Worm (Caenorhabditis elegans) whole organism, L1 larva: ENCODE measurements around the gene R02D5.10.
A peak's percentile ranks its signal among the peaks of the same experiment; 100 is the strongest.
"Not testable (repeated sequence)": the region's sequence is repeated elsewhere in the genome, so short reads cannot be mapped to it uniquely, and the experiment has no call there.

Experiments used
- F16B12.6 ChIP-seq: fragments of 150-350 bp; optimal IDR thresholded peaks from 2 replicates; lab custom pipeline; 2014; ENCODE audit warnings: missing biosample characterization, missing genetic modification characterization
- Y116A8C.19 ChIP-seq: sonication (generic microtip); optimal IDR thresholded peaks from 2 replicates; lab custom pipeline; 2016; ENCODE audit warnings: missing compliant biosample characterization, missing genetic modification characterization, borderline replicate concordance
- aly-2 ChIP-seq: fragments of 150-350 bp; optimal IDR thresholded peaks from 2 replicates; lab custom pipeline; 2014; ENCODE audit warnings: missing biosample characterization, missing genetic modification characterization
- ama-1 ChIP-seq: fragments of 150-350 bp; optimal IDR thresholded peaks from 2 replicates; lab custom pipeline; 2014
- blmp-1 ChIP-seq: fragments of 150-350 bp; optimal IDR thresholded peaks from 2 replicates; lab custom pipeline; 2014; ENCODE audit warnings: missing biosample characterization, missing genetic modification characterization
- ceh-63 ChIP-seq: fragments of 200-800 bp; sonication (Bioruptor generic); optimal IDR thresholded peaks from 2 replicates; lab custom pipeline; 2018; ENCODE audit warnings: mild to moderate bottlenecking, missing genetic modification characterization, missing compliant biosample characterization
- ceh-8 ChIP-seq: fragments of 200-800 bp; sonication (Bioruptor generic); optimal IDR thresholded peaks from 2 replicates; lab custom pipeline; 2018; ENCODE audit warnings: mild to moderate bottlenecking, missing genetic modification characterization, moderate library complexity, missing compliant biosample characterization
- ceh-82 ChIP-seq, 3 experiments: fragments of 150-350 bp in 1 of 3; sonication (generic microtip) in 2 of 3; optimal IDR thresholded peaks; 2 replicates each; lab custom pipeline; 2014 to 2017; ENCODE audit warnings: missing biosample characterization in 3 of 3, missing genetic modification characterization in 3 of 3
- dpl-1 ChIP-seq, 3 experiments: fragments of 150-350 bp in 2 of 3; sonication (generic microtip) in 1 of 3; optimal IDR thresholded peaks; 2 replicates each; lab custom pipeline; 2014 to 2017; ENCODE audit warnings: missing biosample characterization in 3 of 3, missing genetic modification characterization in 3 of 3, missing genetic modification reagents in 3 of 3
- efl-1 ChIP-seq, 4 experiments: fragments of 150-350 bp; optimal IDR thresholded peaks in 3 of 4; peaks in 1 of 4; 1 replicate in 1 of 4; 2 replicates in 3 of 4; lab custom pipeline; 2014; ENCODE audit warnings: missing biosample characterization in 2 of 4, missing genetic modification characterization in 2 of 4, missing genetic modification reagents in 2 of 4
- elt-2 ChIP-seq: sonication (generic microtip); optimal IDR thresholded peaks from 2 replicates; lab custom pipeline; 2016; ENCODE audit warnings: missing genetic modification characterization, mild to moderate bottlenecking, inconsistent platforms, missing compliant biosample characterization, missing genetic modification reagents
- fkh-8 ChIP-seq: sonication (generic microtip); optimal IDR thresholded peaks from 2 replicates; lab custom pipeline; 2016; ENCODE audit warnings: mild to moderate bottlenecking, missing genetic modification characterization, missing compliant biosample characterization
- grh-1 ChIP-seq: fragments of 200-800 bp; sonication (Bioruptor generic); IDR thresholded peaks from 2 replicates; pipeline ENCODE4 v1.3.6; 2022; ENCODE audit warnings: missing genetic modification reagents, missing genetic modification characterization, missing compliant biosample characterization
- hlh-4 ChIP-seq: sonication (generic microtip); optimal IDR thresholded peaks from 2 replicates; lab custom pipeline; 2016; ENCODE audit warnings: mild to moderate bottlenecking, missing genetic modification characterization, missing compliant biosample characterization
- hpl-2 ChIP-seq: fragments of 150-350 bp; optimal IDR thresholded peaks from 2 replicates; lab custom pipeline; 2014; ENCODE audit warnings: missing biosample characterization, missing genetic modification reagents, missing genetic modification characterization
- lin-13 ChIP-seq: fragments of 150-350 bp; optimal IDR thresholded peaks from 2 replicates; lab custom pipeline; 2014; ENCODE audit warnings: missing biosample characterization, missing genetic modification reagents, missing genetic modification characterization
- lin-14 ChIP-seq: fragments of 200-800 bp; sonication (Bioruptor generic); optimal IDR thresholded peaks from 2 replicates; lab custom pipeline; 2018; ENCODE audit warnings: mild to moderate bottlenecking, missing genetic modification characterization, moderate library complexity, missing compliant biosample characterization
- lin-15B ChIP-seq: fragments of 150-350 bp; sonication (generic microtip); optimal IDR thresholded peaks from 3 replicates; lab custom pipeline; 2014; ENCODE audit warnings: missing biosample characterization, missing genetic modification characterization
- lir-3 ChIP-seq: sonication (generic microtip); optimal IDR thresholded peaks from 2 replicates; lab custom pipeline; 2016; ENCODE audit warnings: mild to moderate bottlenecking, missing genetic modification characterization, moderate library complexity, missing compliant biosample characterization; ENCODE audit not compliant: poor library complexity
- mab-9 ChIP-seq: fragments of 200-800 bp; sonication (Bioruptor generic); IDR thresholded peaks from 2 replicates; pipeline ENCODE4 v1.3.6; 2022; ENCODE audit warnings: missing genetic modification reagents, missing genetic modification characterization, missing compliant biosample characterization
- mdl-1 ChIP-seq, 2 experiments: fragments of 150-350 bp; optimal IDR thresholded peaks; 2 replicates each; lab custom pipeline; 2014 to 2017; ENCODE audit warnings: missing biosample characterization in 2 of 2, missing genetic modification characterization in 2 of 2, inconsistent platforms in 1 of 2
- nhr-20 ChIP-seq: sonication (generic microtip); optimal IDR thresholded peaks from 2 replicates; lab custom pipeline; 2016; ENCODE audit warnings: mild to moderate bottlenecking, missing genetic modification characterization, missing compliant biosample characterization
- nhr-71 ChIP-seq: sonication (generic microtip); optimal IDR thresholded peaks from 2 replicates; lab custom pipeline; 2016; ENCODE audit warnings: mild to moderate bottlenecking, missing genetic modification characterization, moderate library complexity, missing compliant biosample characterization
- nhr-85 ChIP-seq: sonication (generic microtip); peaks from one replicate; lab custom pipeline; 2016; ENCODE audit warnings: missing genetic modification characterization, inconsistent platforms, missing compliant biosample characterization
- nhr-90 ChIP-seq: sonication (generic microtip); optimal IDR thresholded peaks from 2 replicates; lab custom pipeline; 2016; ENCODE audit warnings: mild to moderate bottlenecking, missing genetic modification characterization, missing compliant biosample characterization; ENCODE audit not compliant: poor library complexity
- skn-1 ChIP-seq: fragments of 150-350 bp; optimal IDR thresholded peaks from 2 replicates; lab custom pipeline; 2014; ENCODE audit warnings: missing biosample characterization, missing genetic modification characterization
- snpc-4 ChIP-seq: fragments of 150-350 bp; optimal IDR thresholded peaks from 2 replicates; lab custom pipeline; 2014; ENCODE audit warnings: missing biosample characterization, missing genetic modification characterization
- sox-4 ChIP-seq: sonication (generic microtip); optimal IDR thresholded peaks from 2 replicates; lab custom pipeline; 2016; ENCODE audit warnings: missing genetic modification characterization, missing compliant biosample characterization
- tlp-1 ChIP-seq: fragments of 150-350 bp; optimal IDR thresholded peaks from 2 replicates; lab custom pipeline; 2014; ENCODE audit warnings: missing biosample characterization, missing genetic modification characterization
- unc-86 ChIP-seq: sonication (generic microtip); optimal IDR thresholded peaks from 2 replicates; lab custom pipeline; 2016; ENCODE audit warnings: missing genetic modification characterization, missing compliant biosample characterization

The R02D5.10 gene

DNA sequence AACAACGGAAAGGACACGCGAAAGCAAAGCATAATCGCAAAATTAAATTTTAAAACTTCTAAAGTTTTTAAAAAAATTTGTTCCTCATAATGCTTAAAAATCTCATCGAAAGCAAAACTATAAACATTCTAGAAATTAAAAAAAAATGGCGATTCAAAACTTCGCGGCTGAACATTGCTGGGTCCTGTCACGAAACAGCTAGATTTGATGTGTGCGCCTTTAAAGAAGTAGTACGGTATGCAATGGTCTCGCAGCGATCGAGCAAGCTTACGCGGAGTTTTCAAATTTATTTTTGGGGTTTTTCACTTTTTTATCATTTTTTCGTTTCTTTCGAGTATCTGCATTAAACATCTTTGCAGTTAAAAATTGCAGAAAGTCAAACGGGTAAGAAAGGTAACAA lies 25.0 kb upstream of the R02D5.10 start, which contains the start of gene coh-3:
Gene coh-3, plus strand, starts transcription at position 353 of the 400 bp plus-strand sequence.
- TF ChIP-seq hpl-2 = no peak
- no peak for TF ChIP-seq lir-3 (tag; lab: Kevin White, UChicago)
- no peak for TF ChIP-seq Y116A8C.19 (tag; lab: Kevin White, UChicago)

- TF ChIP-seq efl-1 (optimal IDR thresholded peaks at IDR 0.05; lab: Kevin White, UChicago) (peak in 1 of 2 experiments; percentile 6), efl-1 (GFP tag; optimal IDR thresholded peaks at IDR 0.05 in 1 of 2; lab: Kevin White, UChicago) (peak; percentile 15 to 86), sox-4 (tag; lab: Kevin White, UChicago) (no peak), dpl-1 (GFP tag; optimal IDR thresholded peaks at IDR 0.05; lab: Kevin White, UChicago) (peak in 1 of 3 experiments; percentile 7), mab-9 (GFP tag; lab: Robert Waterston, UW) (no peak)
Observed at ce11 chrV:14460122-14460521, 22.0 kb upstream of the R02D5.10 start.

DNA sequence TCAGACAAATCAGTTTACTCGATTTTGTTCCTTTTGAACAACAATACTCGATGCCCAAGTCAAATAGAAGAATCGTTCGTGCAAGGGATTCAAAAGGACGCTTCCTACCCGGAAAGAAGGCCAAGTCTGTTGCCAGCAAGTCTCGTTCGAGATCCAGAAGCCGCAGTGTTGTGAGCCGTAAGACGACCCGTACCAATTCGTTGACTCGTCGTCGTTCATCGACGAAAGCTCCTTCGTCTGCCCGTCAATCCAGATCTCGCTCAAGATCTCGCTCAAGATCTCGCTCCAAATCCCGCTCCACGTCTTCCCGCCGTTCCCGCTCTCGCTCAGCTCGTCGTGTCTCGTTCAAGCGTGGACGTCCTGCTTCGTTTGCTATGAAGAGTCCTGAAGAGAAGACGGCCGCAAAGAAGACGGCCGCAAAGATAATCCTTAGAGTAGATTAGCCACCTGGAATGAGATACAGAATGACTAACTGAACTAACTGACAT lies 21.4 kb upstream of the R02D5.10 start, which contains the start of gene F08H9.2:
Gene F08H9.2, plus strand, starts transcription at position 51 of the 488 bp plus-strand sequence.
- no peak for TF ChIP-seq grh-1 (GFP tag; lab: Robert Waterston, UW)
- no peak for TF ChIP-seq unc-86
- no peak for TF ChIP-seq ceh-63
- TF ChIP-seq aly-2 (tag; lab: Kevin White, UChicago) = no peak
- no peak for TF ChIP-seq lin-13 (GFP tag; lab: Kevin White, UChicago)
- no peak for TF ChIP-seq nhr-85
- no peak for TF ChIP-seq fkh-8
- no peak for TF ChIP-seq ceh-8 (GFP tag; lab: Kevin White, UChicago)
- no peak for TF ChIP-seq elt-2
- TF ChIP-seq nhr-71 = no peak

DNA sequence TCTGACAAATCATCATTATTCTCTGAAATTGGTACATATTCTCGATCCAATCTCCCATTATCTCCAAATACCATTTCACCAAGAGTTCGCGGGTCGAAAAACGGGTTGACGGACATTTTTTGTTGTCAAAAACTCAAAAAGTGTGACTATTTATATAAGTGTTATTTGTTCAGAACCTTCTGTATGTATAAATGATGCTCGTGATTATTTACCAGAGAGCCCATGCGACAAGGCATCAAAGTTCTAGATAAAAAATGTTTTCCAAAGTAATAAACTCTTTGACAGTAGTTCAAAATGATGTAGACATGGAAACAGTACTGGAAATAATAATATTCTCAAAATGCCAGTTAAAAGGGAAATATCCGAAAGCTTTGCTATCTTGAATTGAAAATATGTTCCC lies 19.4 kb upstream of the R02D5.10 start:
- TF ChIP-seq hlh-4 (tag; lab: Kevin White, UChicago) = no peak
- peak; percentile 1 for TF ChIP-seq skn-1

DNA sequence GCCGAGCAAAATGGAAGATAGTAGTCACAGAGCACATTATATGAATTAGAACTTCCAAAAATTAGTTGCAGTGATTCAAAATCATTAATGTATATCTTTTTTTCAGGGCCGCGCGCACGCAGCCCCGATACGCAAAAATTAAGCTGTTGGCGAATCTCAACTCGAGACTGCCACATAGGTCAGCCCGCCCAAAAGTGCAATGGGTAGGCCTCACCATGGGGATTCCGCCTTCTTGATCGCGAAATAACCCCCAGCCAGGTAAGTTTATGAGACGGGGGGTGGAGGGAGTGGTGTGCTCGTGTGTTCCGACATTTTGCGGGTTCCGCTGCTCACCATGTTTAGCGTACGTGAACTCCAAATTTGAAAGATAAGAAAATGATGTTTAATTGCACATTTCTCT lies 19.0 kb upstream of the R02D5.10 start, which contains the start of gene F08H9.3:
Gene F08H9.3, minus strand, starts transcription at position 252 of the 400 bp plus-strand sequence.
- peak; percentile 85 for TF ChIP-seq elt-2
- TF ChIP-seq snpc-4 (tag; lab: Kevin White, UChicago) = peak; percentile 86
- not testable (repeated sequence) for TF ChIP-seq efl-1 (optimal IDR thresholded peaks at IDR 0.05; lab: Kevin White, UChicago)
- TF ChIP-seq efl-1 (GFP tag; optimal IDR thresholded peaks at IDR 0.05 in 1 of 2; lab: Kevin White, UChicago) = peak in 1 of 2 experiments; percentile 84
- TF ChIP-seq nhr-90 (tag; lab: Kevin White, UChicago) = peak; percentile 26
- TF ChIP-seq nhr-20 = peak; percentile 9
- TF ChIP-seq nhr-71 = peak; percentile 16

DNA sequence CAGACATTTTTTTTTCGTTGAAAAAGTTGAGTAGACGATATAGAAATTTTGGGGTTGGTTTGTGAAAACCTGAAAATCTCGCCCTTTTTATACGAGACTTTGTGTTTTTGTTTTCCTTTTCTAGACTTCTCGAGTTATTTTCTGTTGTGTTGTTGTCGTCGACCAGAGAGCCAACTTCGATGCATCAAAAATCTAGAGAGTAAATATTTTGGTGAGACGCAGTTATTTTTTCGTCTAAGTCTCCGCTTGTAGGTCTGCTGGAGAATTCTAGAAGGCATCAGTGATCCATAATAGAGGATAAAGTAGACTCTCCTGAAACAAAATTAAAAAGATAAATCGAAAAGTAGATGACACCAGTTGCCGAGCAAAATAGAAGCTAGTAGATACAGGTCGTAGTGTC lies 17.7 kb upstream of the R02D5.10 start, which contains the start of gene F08H9.4:
Gene F08H9.4, minus strand, starts transcription at position 61 of the 400 bp plus-strand sequence.
- TF ChIP-seq blmp-1 = no peak
- no peak for TF ChIP-seq mdl-1 (tag; optimal IDR thresholded peaks at IDR 0.05; lab: Kevin White, UChicago)
- TF ChIP-seq hlh-4 (tag; lab: Kevin White, UChicago) = no peak
- no peak for TF ChIP-seq ama-1 (lab: Kevin White, UChicago)
- no peak for TF ChIP-seq F16B12.6
- no peak for TF ChIP-seq lin-14 (GFP tag; lab: Kevin White, UChicago)
- no peak for TF ChIP-seq lin-15B
- no peak for TF ChIP-seq tlp-1 (tag; lab: Kevin White, UChicago)
- TF ChIP-seq ceh-82 (tag; optimal IDR thresholded peaks at IDR 0.05; lab: Kevin White, UChicago) = no peak
